Worm (Caenorhabditis elegans): Measurements from ENCODE around the gene rop-1.

- TF ChIP-seq him-1 (tag; optimal IDR thresholded peaks at IDR 0.05): no peak
- no peak for TF ChIP-seq dao-5 (tag; optimal IDR thresholded peaks at IDR 0.05)
Measured at ce11 chrV:10280112-10280511, 25.3 kb upstream of the rop-1 start.
